Worm (Caenorhabditis elegans) whole organism, early embryonic: ENCODE measurements around the gene dhs-28.

Experiments used
- aly-1 ChIP-seq: sonication (generic microtip); optimal IDR thresholded peaks from 2 replicates; lab custom pipeline; 2016; ENCODE audit warnings: missing genetic modification characterization, missing compliant biosample characterization
- ama-1 ChIP-seq: fragments of 150-350 bp; optimal IDR thresholded peaks from 2 replicates; lab custom pipeline; 2014
- ceh-13 ChIP-seq: fragments of 200-800 bp; sonication (Bioruptor generic); optimal IDR thresholded peaks from 2 replicates; lab custom pipeline; 2018; ENCODE audit warnings: mild to moderate bottlenecking, missing genetic modification characterization, missing compliant biosample characterization
- ceh-36 ChIP-seq: sonication (generic microtip); optimal IDR thresholded peaks from 2 replicates; lab custom pipeline; 2016; ENCODE audit warnings: missing genetic modification characterization, inconsistent platforms, missing compliant biosample characterization
- flt-1 ChIP-seq: fragments of 200-800 bp; sonication (Bioruptor generic); IDR thresholded peaks from 2 replicates; pipeline ENCODE4 v1.3.6; 2022; ENCODE audit warnings: missing genetic modification characterization, missing compliant biosample characterization
- hmbx-1 ChIP-seq: sonication (generic microtip); optimal IDR thresholded peaks from 2 replicates; lab custom pipeline; 2016; ENCODE audit warnings: mild to moderate bottlenecking, missing genetic modification characterization, missing compliant biosample characterization
- hmg-4 ChIP-seq: fragments of 200-800 bp; sonication (Bioruptor generic); optimal IDR thresholded peaks from 2 replicates; lab custom pipeline; 2018; ENCODE audit warnings: mild to moderate bottlenecking, missing genetic modification characterization, missing compliant biosample characterization
- hnd-1 ChIP-seq: sonication (generic microtip); optimal IDR thresholded peaks from 2 replicates; lab custom pipeline; 2016; ENCODE audit warnings: missing genetic modification characterization, missing compliant biosample characterization
- pes-1 ChIP-seq: fragments of 200-800 bp; sonication (Bioruptor generic); IDR thresholded peaks from 2 replicates; pipeline ENCODE4 v1.3.6; 2022; ENCODE audit warnings: missing genetic modification reagents, missing genetic modification characterization, missing compliant biosample characterization
- scrt-1 ChIP-seq: fragments of 200-800 bp; sonication (Bioruptor generic); IDR thresholded peaks from 2 replicates; pipeline ENCODE4 v1.3.6; 2022; ENCODE audit warnings: missing genetic modification characterization, missing compliant biosample characterization
- tbx-37 ChIP-seq: fragments of 200-800 bp; sonication (Bioruptor generic); conservative IDR thresholded peaks from 2 replicates; pipeline ENCODE4 v1.3.6; 2022; ENCODE audit warnings: missing genetic modification reagents, missing genetic modification characterization, missing compliant biosample characterization
- tra-4 ChIP-seq: sonication (generic microtip); optimal IDR thresholded peaks from 2 replicates; lab custom pipeline; 2017; ENCODE audit warnings: missing genetic modification characterization, missing compliant biosample characterization

DNA sequence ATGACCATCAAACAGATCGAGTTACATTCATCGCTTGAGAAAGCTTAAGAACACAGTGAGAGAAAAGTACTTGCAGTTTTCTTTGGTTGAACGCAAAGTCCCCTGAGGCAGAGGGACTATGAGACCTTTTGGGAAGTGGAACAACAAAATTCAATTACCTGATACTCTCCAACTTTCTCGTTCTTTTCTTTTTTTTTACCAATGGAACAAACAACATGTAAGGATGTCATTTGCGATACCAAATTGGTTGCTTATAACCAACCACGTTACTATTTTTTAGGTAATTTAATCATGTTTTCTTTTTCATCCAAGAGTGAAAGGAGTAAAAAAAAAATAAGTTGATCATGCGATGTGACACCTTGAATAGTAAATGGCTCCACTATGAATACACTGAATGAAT, 38.6 kb downstream of the dhs-28 start:
- TF ChIP-seq ama-1 (lab: Kevin White, UChicago): no peak
- no peak for TF ChIP-seq pes-1 (GFP tag; lab: Robert Waterston, UW)
- TF ChIP-seq flt-1 (GFP tag; lab: Robert Waterston, UW): no peak
- TF ChIP-seq ceh-36 (tag; lab: Kevin White, UChicago): no peak
- TF ChIP-seq hmg-4 (GFP tag; lab: Kevin White, UChicago): no peak
- no peak for TF ChIP-seq tbx-37 (GFP tag; lab: Robert Waterston, UW)
- no peak for TF ChIP-seq scrt-1 (GFP tag; lab: Robert Waterston, UW)
- no peak for TF ChIP-seq aly-1
- TF ChIP-seq hnd-1 (tag; lab: Kevin White, UChicago): no peak
- no peak for TF ChIP-seq ceh-13 (GFP tag; lab: Kevin White, UChicago)
- TF ChIP-seq hmbx-1 (tag; lab: Kevin White, UChicago): no peak
- TF ChIP-seq tra-4: no peak
